Worm (Caenorhabditis elegans): ENCODE data around the gene F52H2.5.

ce11 chrX:2513667-2514198, 46.1 kb downstream of the F52H2.5 start:
- no peak for TF ChIP-seq gmeb-2 (tag; optimal IDR thresholded peaks at IDR 0.05)
- TF ChIP-seq fkh-10 (GFP tag; optimal IDR thresholded peaks at IDR 0.05), result no peak
- no peak for TF ChIP-seq unc-3 (GFP tag; conservative IDR thresholded peaks at IDR 0.05)
- no peak for TF ChIP-seq unc-3 (tag; optimal IDR thresholded peaks at IDR 0.05)
- TF ChIP-seq pha-2 (tag; optimal IDR thresholded peaks at IDR 0.05), result no peak
- TF ChIP-seq npax-4 (tag; optimal IDR thresholded peaks at IDR 0.05), result no peak
